Worm (Caenorhabditis elegans): Measurements from ENCODE around the gene F01F1.2.

DNA sequence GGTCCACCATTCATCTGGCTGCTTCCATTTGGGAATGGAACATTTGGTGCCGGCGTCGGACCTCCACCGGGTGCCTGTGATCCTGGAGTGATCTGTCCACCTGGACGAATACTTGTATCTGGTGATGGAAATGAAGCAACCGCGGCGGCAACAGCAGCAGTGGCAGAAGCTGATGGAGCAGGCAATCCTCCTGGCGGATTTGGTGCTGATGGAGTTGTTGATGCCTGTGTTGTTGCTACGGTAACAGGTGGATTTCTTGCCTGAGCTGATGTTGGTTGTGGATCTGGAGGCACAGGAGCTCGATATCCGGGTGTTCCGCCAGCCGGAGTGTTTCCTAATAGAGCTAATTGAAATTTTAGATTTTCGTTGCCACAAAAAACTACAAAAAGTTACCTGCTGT lies 45.9 kb upstream of the F01F1.2 start:
- TF ChIP-seq ztf-23 (GFP tag; IDR thresholded peaks at IDR 0.05) = no peak
- TF ChIP-seq med-1 (GFP tag; optimal IDR thresholded peaks at IDR 0.05; ENCODE audit: insufficient read depth) = no peak
- no peak for TF ChIP-seq klf-2 (GFP tag; conservative IDR thresholded peaks at IDR 0.05)
- TF ChIP-seq ztf-29 (GFP tag; IDR thresholded peaks at IDR 0.05) = no peak
- TF ChIP-seq ref-1 (GFP tag; conservative IDR thresholded peaks at IDR 0.05) = no peak
